Worm (Caenorhabditis elegans): ENCODE data around the gene Y71H2AM.1.

DNA sequence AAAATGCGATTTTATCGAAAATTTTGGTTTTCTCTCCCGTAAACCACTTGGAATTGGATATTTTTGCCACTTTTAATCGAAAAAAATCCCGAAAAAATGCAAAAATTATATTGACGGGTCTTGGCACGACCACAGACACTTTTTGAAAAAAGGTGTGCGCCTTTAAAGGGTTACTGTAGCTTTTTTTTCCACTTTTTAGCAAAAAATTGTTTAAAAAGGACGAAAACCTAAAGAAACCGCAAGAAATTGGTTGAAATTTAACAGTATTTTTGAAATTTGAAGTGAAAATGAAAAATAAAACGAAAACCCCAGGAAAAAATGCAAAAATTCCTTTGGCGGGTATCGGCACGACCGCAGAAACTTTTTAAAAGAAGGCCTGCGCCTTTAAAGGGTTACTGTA lies 45.0 kb upstream of the Y71H2AM.1 start:
- TF ChIP-seq tbx-2 (tag; optimal IDR thresholded peaks at IDR 0.05) (no peak), ceh-82 (tag; optimal IDR thresholded peaks at IDR 0.05) (no peak), nhr-12 (tag; optimal IDR thresholded peaks at IDR 0.05) (no peak), egl-27 (tag; optimal IDR thresholded peaks at IDR 0.05) (no peak), nhr-25 (tag; optimal IDR thresholded peaks at IDR 0.05) (no peak), unc-62 (GFP tag; optimal IDR thresholded peaks at IDR 0.05) (no peak), nhr-76 (tag; optimal IDR thresholded peaks at IDR 0.05) (no peak)

Data from whole organism, L3 larva.